Worm (Caenorhabditis elegans) whole organism, midembryonic: Measurements from ENCODE around the gene ZK381.2.

Experiments used
- T22C8.4 ChIP-seq: fragments of 200-800 bp; sonication (Bioruptor generic); IDR thresholded peaks from 2 replicates; pipeline ENCODE4 v1.3.6; 2022; ENCODE audit warnings: missing genetic modification characterization, missing compliant biosample characterization
- cog-1 ChIP-seq: sonication (generic microtip); optimal IDR thresholded peaks from 2 replicates; lab custom pipeline; 2016; ENCODE audit warnings: missing genetic modification characterization, missing compliant biosample characterization
- flt-1 ChIP-seq: fragments of 200-800 bp; sonication (Bioruptor generic); IDR thresholded peaks from 2 replicates; pipeline ENCODE4 v1.3.6; 2022; ENCODE audit warnings: missing genetic modification characterization, missing compliant biosample characterization
- klf-2 ChIP-seq: fragments of 200-800 bp; sonication (Bioruptor generic); conservative IDR thresholded peaks from 2 replicates; pipeline ENCODE4 v1.3.6; 2022; ENCODE audit warnings: missing genetic modification reagents, missing genetic modification characterization, missing compliant biosample characterization
- med-1 ChIP-seq: sonication (generic microtip); optimal IDR thresholded peaks from 2 replicates; lab custom pipeline; 2017; ENCODE audit warnings: missing genetic modification characterization, mild to moderate bottlenecking, missing compliant biosample characterization, antibody characterized with exemption, missing genetic modification reagents; ENCODE audit not compliant: insufficient read depth
- ref-1 ChIP-seq: fragments of 200-800 bp; sonication (Bioruptor generic); conservative IDR thresholded peaks from 2 replicates; pipeline ENCODE4 v1.3.6; 2022; ENCODE audit warnings: missing genetic modification reagents, missing genetic modification characterization, missing compliant biosample characterization
- tab-1 ChIP-seq: fragments of 200-800 bp; sonication (Bioruptor generic); IDR thresholded peaks from 2 replicates; pipeline ENCODE4 v1.3.6; 2022; ENCODE audit warnings: missing genetic modification characterization, missing compliant biosample characterization
- ztf-23 ChIP-seq: fragments of 200-800 bp; sonication (Bioruptor generic); IDR thresholded peaks from 2 replicates; pipeline ENCODE4 v1.3.6; 2022; ENCODE audit warnings: missing genetic modification reagents, missing genetic modification characterization, missing compliant biosample characterization
- ztf-29 ChIP-seq: fragments of 200-800 bp; sonication (Bioruptor generic); IDR thresholded peaks from 2 replicates; pipeline ENCODE4 v1.3.6; 2022; ENCODE audit warnings: missing genetic modification reagents, missing genetic modification characterization, missing compliant biosample characterization

ce11 chrIV:6959483-6959882 is 5.8 kb upstream of the ZK381.2 start:
- TF ChIP-seq T22C8.4 (GFP tag; lab: Robert Waterston, UW) (no peak), tab-1 (GFP tag; lab: Robert Waterston, UW) (no peak), flt-1 (GFP tag; lab: Robert Waterston, UW) (no peak), ztf-29 (GFP tag; lab: Robert Waterston, UW) (no peak), klf-2 (GFP tag; lab: Robert Waterston, UW) (no peak), ztf-23 (GFP tag; lab: Robert Waterston, UW) (no peak), cog-1 (tag; lab: Kevin White, UChicago) (no peak), ref-1 (GFP tag; lab: Robert Waterston, UW) (no peak), med-1 (GFP tag; lab: Kevin White, UChicago) (no peak)
